Worm (Caenorhabditis elegans): ENCODE results near the gene cylc-1.

ce11 chrIV:5204573-5204972, 21.0 kb downstream of the cylc-1 start, which contains the start of gene tni-4:
- TF ChIP-seq ceh-44 (GFP tag; IDR thresholded peaks at IDR 0.05) (no peak), ceh-28 (tag; optimal IDR thresholded peaks at IDR 0.05) (no peak), lin-39 (tag; optimal IDR thresholded peaks at IDR 0.05) (no peak), nhr-41 (GFP tag; IDR thresholded peaks at IDR 0.05) (no peak), nhr-11 (tag; optimal IDR thresholded peaks at IDR 0.05) (no peak), nhr-25 (tag; optimal IDR thresholded peaks at IDR 0.05; ENCODE audit: borderline replicate concordance, insufficient read depth) (no peak), ces-1 (GFP tag; optimal IDR thresholded peaks at IDR 0.05) (no peak), snpc-4 (tag; optimal IDR thresholded peaks at IDR 0.05) (no peak), ama-1 (optimal IDR thresholded peaks at IDR 0.05) (no peak), fos-1 (tag; optimal IDR thresholded peaks at IDR 0.05) (no peak), nhr-28 (tag; optimal IDR thresholded peaks at IDR 0.05) (no peak), arid-1 (GFP tag; conservative IDR thresholded peaks at IDR 0.05) (no peak)

Measured in whole organism, L4 larva.